Fruit fly (Drosophila melanogaster) whole organism, larva: Measurements from ENCODE around the gene odd.

Source experiments
- noc ChIP-seq: fragments of 200-800 bp; sonication (Bioruptor generic); optimal IDR thresholded peaks from 3 replicates; lab custom pipeline; 2019; ENCODE audit warnings: missing biosample characterization, mild to moderate bottlenecking, missing genetic modification characterization, moderate library complexity

odd gene

DNA sequence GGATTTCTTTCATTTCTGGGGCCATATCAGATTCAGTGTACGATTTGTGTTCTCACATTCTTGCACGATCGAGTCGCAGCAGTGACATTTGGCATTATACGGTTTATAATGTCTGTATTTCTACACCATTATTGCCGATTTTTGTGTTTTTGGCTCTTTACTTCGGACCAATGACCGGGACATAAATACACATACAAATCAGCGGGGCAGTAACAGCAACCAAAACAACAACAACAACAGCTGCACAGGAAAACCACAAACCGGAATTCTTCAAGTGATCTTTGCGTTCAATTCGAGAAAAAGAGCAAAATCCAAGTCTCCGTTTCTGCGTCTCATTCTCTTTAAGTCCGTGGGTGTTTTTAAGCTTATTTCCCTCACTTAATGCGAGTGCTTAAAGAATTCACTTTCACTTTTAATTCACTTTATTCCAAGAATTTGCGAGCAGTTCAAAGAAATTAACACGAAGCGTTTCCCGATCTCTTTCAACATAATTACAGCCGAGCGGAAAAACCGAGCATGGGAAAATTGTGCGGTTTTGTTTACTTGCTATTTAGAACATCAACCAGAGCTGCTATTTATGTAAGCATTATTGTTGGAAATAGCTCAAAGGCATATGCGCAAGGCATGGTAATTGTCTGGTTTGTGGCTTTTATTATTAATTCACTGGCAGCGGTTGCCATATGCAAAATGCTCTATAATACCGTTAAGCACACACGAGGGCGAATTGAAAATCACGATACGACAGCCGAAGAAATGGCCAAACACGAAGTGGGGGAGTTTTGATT, 24.9 kb upstream of the odd start:
- TF ChIP-seq noc (tag; lab: Kevin White, UChicago) = no peak

dm6 chr2L:3630763-3631162, 24.2 kb upstream of the odd start:
- no peak for TF ChIP-seq noc (tag; lab: Kevin White, UChicago)

dm6 chr2L:3629466-3629865, 22.9 kb upstream of the odd start:
- peak; percentile 33 for TF ChIP-seq noc (tag; lab: Kevin White, UChicago)

dm6 chr2L:3628819-3629218, 22.3 kb upstream of the odd start:
- peak; percentile 37 for TF ChIP-seq noc (tag; lab: Kevin White, UChicago)

DNA sequence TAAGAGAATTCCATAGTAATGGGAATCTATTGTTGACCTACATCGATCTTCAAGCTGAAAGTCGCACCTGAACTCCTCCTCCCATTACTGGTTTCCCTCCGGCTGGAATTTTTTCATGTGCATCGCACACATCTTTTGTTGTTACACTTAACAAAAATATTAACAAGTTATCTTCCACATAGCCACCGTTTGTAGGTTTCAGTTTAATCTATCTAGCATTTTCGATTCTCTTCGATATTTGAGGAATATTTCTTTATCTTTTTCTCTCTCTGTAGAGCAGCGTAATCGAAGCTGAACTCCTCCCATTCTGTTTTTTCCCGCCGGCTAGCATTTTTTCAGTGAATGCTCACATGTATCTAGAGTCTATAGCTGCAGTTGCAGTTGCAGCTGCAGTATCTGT, 18.2 kb upstream of the odd start:
- no peak for TF ChIP-seq noc (tag; lab: Kevin White, UChicago)

DNA sequence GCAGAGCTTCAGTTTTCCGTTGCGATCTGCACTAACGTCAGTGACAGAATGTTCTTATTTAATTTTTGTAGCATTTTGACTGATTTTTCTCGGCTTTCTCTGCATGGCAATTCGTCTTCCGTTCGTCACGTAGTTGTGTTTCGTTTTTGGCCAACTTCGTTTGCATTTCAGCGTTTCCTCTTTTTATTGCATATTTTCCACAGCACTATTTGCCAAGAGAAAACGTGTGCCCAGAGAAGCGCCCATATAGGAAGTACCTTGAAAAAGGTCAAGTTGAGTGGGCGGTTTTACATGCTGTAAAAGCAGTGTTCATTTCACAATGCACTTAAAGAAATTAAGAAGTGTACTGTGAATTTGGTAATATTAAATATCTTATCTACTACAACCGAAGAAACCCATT, 15.0 kb upstream of the odd start, which contains the start of gene CG15418:
Gene CG15418 (minus strand): TSS at position 101 of the 400 bp plus-strand sequence.
- no peak for TF ChIP-seq noc (tag; lab: Kevin White, UChicago)

dm6 chr2L:3618818-3619362, 12.3 kb upstream of the odd start, which contains the start of gene Ugt36A1:
Gene Ugt36A1, plus strand, starts transcription at chr2L:3619097.
- TF ChIP-seq noc (tag; lab: Kevin White, UChicago) = no peak

- no peak for TF ChIP-seq noc (tag; lab: Kevin White, UChicago)
These were observed 8.6 kb upstream of the odd start for dm6 chr2L:3615156-3615555.

DNA sequence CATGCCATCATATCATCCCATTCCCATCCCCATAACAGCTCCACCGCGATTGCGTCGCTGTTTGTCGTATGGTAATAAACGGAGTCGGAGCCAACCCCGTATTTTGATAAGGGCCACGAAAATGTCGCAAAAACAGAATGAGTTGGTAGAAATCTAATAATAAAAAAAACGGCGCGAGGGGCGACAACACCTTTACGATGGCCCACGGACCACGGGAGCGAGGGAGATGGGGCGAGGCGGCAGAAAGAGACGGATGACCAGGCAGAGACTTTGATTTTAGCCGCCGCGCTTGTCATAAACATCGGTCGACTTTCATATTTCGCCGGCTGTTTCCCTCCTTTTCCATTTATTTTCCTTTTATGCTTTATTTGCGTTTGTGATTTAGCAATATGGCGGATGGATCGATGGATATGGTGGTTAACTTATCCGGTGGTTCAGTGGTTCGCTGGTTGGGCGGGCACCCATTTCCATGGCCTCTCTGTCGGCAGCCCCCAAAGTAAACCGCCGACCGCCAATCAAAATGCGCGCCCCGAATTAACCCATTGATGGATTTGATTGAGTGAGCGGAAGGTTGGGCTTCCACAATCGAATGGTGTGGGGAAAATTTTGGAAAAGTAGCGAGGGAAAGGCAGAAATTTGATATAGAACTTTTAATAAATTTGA, 5.3 kb upstream of the odd start:
- TF ChIP-seq noc (tag; lab: Kevin White, UChicago) = no peak

DNA sequence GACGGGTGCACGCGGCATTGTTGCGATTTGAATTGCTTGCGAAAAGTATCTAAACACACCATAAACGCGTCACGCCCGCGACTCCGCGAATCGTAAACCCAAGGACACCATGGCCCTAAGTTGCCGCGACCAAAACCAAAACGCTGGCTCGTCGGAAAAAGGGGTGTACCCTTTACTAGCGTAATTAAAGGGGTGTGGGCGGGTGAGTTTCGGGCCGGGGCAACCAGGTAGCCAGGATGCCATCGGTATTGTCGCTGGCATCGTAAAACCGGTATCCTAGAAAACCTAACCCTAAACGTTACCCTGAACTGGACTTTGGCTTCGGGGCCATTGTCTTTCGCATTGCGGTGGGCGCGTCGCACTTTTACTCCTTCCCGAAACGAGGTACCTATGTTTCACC, 4.1 kb upstream of the odd start:
- no peak for TF ChIP-seq noc (tag; lab: Kevin White, UChicago)

dm6 chr2L:3608781-3609180, 2.2 kb upstream of the odd start:
- no peak for TF ChIP-seq noc (tag; lab: Kevin White, UChicago)

DNA sequence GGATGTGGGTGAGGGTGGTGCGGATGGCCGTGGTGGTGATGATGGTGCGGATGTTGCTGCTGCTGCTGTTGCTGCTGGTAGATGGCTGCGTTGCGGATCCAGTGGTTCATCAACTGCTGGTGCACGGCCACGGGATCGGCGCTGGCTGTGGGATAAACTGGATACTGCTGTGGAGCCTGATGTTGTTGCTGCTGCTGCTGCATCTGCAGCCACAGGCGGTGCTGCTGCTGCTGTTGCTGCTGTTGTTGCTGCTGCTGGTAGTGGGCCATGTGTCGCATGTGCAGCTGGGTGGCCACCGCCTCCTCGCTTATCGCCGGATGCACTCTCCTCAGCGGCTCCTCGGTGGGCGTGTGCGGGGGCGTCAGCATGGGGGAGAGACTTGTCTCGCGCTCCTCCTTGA, 883 bp downstream of the odd start:
- TF ChIP-seq noc (tag; lab: Kevin White, UChicago) = no peak

DNA sequence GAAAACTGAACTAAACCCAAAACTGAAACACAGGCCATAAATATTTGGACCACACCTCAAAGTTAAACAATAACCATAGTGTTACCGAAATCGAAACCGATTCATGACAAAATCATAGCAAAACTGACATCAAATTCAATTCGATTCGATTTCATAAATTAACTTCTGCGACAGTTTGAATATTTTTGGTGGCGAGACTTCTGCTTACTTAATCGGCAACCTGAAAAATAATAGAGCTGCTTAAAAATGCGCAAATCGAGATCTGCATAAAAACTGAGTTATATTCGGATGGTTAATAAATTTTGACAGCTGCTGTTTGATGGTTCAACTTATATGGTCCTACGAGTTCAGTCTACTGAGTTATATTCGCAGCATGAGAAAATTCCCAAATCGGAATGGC, 3.0 kb downstream of the odd start:
- TF ChIP-seq noc (tag; lab: Kevin White, UChicago) = no peak

DNA sequence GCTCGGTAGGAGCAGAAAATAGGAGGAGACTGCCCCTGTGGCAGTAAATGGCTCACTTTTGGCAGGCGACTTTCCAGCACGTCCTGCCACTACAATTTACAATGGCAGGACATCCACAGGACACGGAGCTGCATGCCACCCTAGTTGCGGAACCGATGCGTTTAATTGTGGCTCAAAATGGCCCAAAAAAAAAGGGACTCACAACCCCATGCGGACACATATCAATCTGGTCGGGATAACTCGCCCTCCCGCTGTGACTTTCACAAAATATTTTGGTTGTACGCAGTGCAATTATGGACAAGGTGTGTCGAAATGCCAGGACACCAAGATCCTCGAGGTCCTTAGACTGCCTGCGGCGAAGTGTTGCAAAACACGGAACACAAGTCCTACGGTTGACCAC, 4.0 kb downstream of the odd start:
- TF ChIP-seq noc (tag; lab: Kevin White, UChicago) = no peak

DNA sequence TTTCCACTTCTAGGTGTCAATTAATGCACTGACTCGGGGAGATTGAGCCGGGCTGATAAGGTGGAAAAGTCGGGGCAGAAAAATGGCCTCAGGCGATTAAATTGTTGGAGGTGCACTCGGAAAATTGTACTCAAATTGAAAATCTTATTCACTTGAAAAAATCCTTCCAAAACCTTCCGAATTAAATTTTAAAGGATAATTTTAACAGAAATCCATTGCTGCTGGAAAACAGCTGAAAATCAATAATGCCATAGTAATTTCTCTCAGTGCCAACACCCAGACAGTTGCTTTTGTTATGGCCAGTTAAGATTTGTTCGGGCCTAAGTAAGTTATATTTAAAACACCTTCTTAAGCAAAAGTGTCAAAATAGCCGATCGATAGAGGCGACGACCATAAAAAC, 5.7 kb downstream of the odd start:
- no peak for TF ChIP-seq noc (tag; lab: Kevin White, UChicago)

dm6 chr2L:3598485-3598884, 8.1 kb downstream of the odd start:
- TF ChIP-seq noc (tag; lab: Kevin White, UChicago) = no peak

DNA sequence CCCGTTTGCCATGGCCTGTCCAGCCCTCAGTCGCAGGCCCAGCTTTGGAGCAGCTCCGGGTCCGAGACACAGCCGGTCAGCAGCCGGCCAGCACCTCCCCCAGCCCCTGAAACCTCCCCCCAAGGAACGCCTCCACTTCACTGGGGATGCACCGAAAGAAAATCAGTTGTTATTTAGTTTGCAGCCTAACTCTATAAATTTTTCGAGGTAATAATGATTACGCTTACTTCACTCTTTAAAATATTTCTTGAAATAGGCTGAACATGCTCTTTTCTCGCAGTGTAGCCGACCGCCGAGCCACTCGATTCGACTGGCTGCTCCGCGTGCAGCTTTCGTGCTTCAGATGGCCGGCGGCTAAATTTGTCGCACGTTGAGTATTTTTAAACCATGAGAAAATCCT, 9.4 kb downstream of the odd start:
- TF ChIP-seq noc (tag; lab: Kevin White, UChicago) = no peak
